Fruit fly (Drosophila melanogaster) whole organism, embryonic: ENCODE data around the gene CG32073.
A peak's percentile ranks its signal among the peaks of the same experiment; 100 is the strongest.

Experiments used
- Antp ChIP-seq: fragments of 200-800 bp; sonication (Bioruptor generic); optimal IDR thresholded peaks from 3 replicates; lab custom pipeline; 2016; ENCODE audit warnings: missing biosample characterization, missing genetic modification characterization
- Atf3 ChIP-seq: fragments of 200-800 bp; sonication (Bioruptor generic); optimal IDR thresholded peaks from 3 replicates; lab custom pipeline; 2016; ENCODE audit warnings: missing biosample characterization, missing genetic modification characterization
- Atf6 ChIP-seq: fragments of 200-800 bp; sonication (Bioruptor generic); IDR thresholded peaks from 2 replicates; pipeline ENCODE4 v1.3.6; 2022; ENCODE audit warnings: missing biosample characterization, missing genetic modification characterization
- BEAF-32 ChIP-seq: fragments of 200-800 bp; sonication (Bioruptor generic); optimal IDR thresholded peaks from 3 replicates; lab custom pipeline; 2017; ENCODE audit warnings: missing biosample characterization, missing genetic modification characterization, mild to moderate bottlenecking, moderate library complexity, missing genetic modification reagents
- CG10321 ChIP-seq: fragments of 200-800 bp; sonication (Bioruptor generic); IDR thresholded peaks from 2 replicates; pipeline ENCODE4 v1.3.6; 2022; ENCODE audit warnings: missing biosample characterization, missing genetic modification characterization
- CG10543 ChIP-seq: fragments of 200-800 bp; sonication (Bioruptor generic); optimal IDR thresholded peaks from 3 replicates; lab custom pipeline; 2017; ENCODE audit warnings: missing biosample characterization, mild to moderate bottlenecking, missing genetic modification characterization, moderate library complexity
- CG12104 ChIP-seq: fragments of 200-800 bp; sonication (Bioruptor generic); optimal IDR thresholded peaks from 3 replicates; lab custom pipeline; 2016; ENCODE audit warnings: missing biosample characterization, missing genetic modification characterization
- CG13287 ChIP-seq: fragments of 200-800 bp; sonication (Bioruptor generic); IDR thresholded peaks from 2 replicates; pipeline ENCODE4 v1.3.6; 2022; ENCODE audit warnings: missing biosample characterization, missing genetic modification characterization; ENCODE audit not compliant: partially characterized antibody
- CG1647 ChIP-seq: fragments of 200-800 bp; sonication (Bioruptor generic); optimal IDR thresholded peaks from 3 replicates; lab custom pipeline; 2016; ENCODE audit warnings: missing biosample characterization, missing genetic modification characterization
- CG16863 ChIP-seq: fragments of 200-800 bp; sonication (Bioruptor generic); optimal IDR thresholded peaks from 3 replicates; lab custom pipeline; 2016; ENCODE audit warnings: missing biosample characterization, missing genetic modification characterization
- CG17361 ChIP-seq: fragments of 200-800 bp; sonication (Bioruptor generic); IDR thresholded peaks from 3 replicates; pipeline ENCODE4 v1.3.6; 2022; ENCODE audit warnings: missing biosample characterization, missing genetic modification characterization
- CG18011 ChIP-seq: fragments of 200-800 bp; sonication (Bioruptor generic); optimal IDR thresholded peaks from 2 replicates; lab custom pipeline; 2017; ENCODE audit warnings: missing biosample characterization, missing genetic modification characterization, mild to moderate bottlenecking, moderate library complexity, missing genotype
- CG18619 ChIP-seq: fragments of 200-800 bp; sonication (Bioruptor generic); optimal IDR thresholded peaks from 3 replicates; lab custom pipeline; 2017; ENCODE audit warnings: missing biosample characterization, mild to moderate bottlenecking, missing genetic modification characterization
- CG2120 ChIP-seq: fragments of 200-800 bp; sonication (Bioruptor generic); optimal IDR thresholded peaks from 3 replicates; lab custom pipeline; 2016; ENCODE audit warnings: missing biosample characterization, missing genetic modification characterization
- CG31388 ChIP-seq: fragments of 200-800 bp; sonication (Bioruptor generic); optimal IDR thresholded peaks from 2 replicates; lab custom pipeline; 2016; ENCODE audit warnings: missing biosample characterization, missing genetic modification characterization
- CG42726 ChIP-seq: fragments of 200-800 bp; sonication (Bioruptor generic); IDR thresholded peaks from 2 replicates; pipeline ENCODE4 v1.3.6; 2022; ENCODE audit warnings: missing biosample characterization, missing genetic modification characterization; ENCODE audit not compliant: partially characterized antibody
- CG4328 ChIP-seq: fragments of 200-800 bp; sonication (Bioruptor generic); optimal IDR thresholded peaks from 3 replicates; lab custom pipeline; 2017; ENCODE audit warnings: missing biosample characterization, missing genetic modification reagents, missing genetic modification characterization
- CoRest ChIP-seq: fragments of 200-800 bp; sonication (Bioruptor generic); optimal IDR thresholded peaks from 3 replicates; lab custom pipeline; 2018; ENCODE audit warnings: missing biosample characterization, mild to moderate bottlenecking, missing genetic modification characterization, moderate library complexity
- D19B ChIP-seq: fragments of 200-800 bp; sonication (Bioruptor generic); optimal IDR thresholded peaks from 2 replicates; lab custom pipeline; 2017; ENCODE audit warnings: missing biosample characterization, mild to moderate bottlenecking, missing genetic modification characterization
- Doc3 ChIP-seq: fragments of 200-800 bp; sonication (Bioruptor generic); IDR thresholded peaks from 3 replicates; pipeline ENCODE4 v1.3.6; 2022; ENCODE audit warnings: missing biosample characterization, missing genetic modification characterization; ENCODE audit not compliant: partially characterized antibody
- Dref ChIP-seq: fragments of 200-800 bp; sonication (Bioruptor generic); IDR thresholded peaks from 2 replicates; pipeline ENCODE4 v1.3.6; 2022; ENCODE audit warnings: missing biosample characterization, missing genetic modification characterization
- HLH4C ChIP-seq: fragments of 200-800 bp; sonication (Bioruptor generic); IDR thresholded peaks from 3 replicates; pipeline ENCODE4 v1.3.6; 2022; ENCODE audit warnings: missing biosample characterization, missing genetic modification characterization; ENCODE audit not compliant: partially characterized antibody
- Lim3 ChIP-seq: fragments of 200-800 bp; sonication (Bioruptor generic); IDR thresholded peaks from 2 replicates; pipeline ENCODE4 v1.3.6; 2022; ENCODE audit warnings: missing biosample characterization, missing genetic modification characterization
- Max ChIP-seq: fragments of 200-800 bp; sonication (Bioruptor generic); optimal IDR thresholded peaks from 2 replicates; lab custom pipeline; 2016; ENCODE audit warnings: missing biosample characterization, mild to moderate bottlenecking, missing genetic modification characterization
- Med ChIP-seq: fragments of 200-800 bp; sonication (Bioruptor generic); peaks from one replicate; lab custom pipeline; 2016; ENCODE audit warnings: missing biosample characterization, missing genetic modification characterization, mild to moderate bottlenecking, inconsistent platforms, moderate library complexity
- Mrtf ChIP-seq: fragments of 200-800 bp; sonication (Bioruptor generic); IDR thresholded peaks from 3 replicates; pipeline ENCODE4 v1.3.6; 2022; ENCODE audit warnings: missing biosample characterization, missing genetic modification characterization
- Oaz ChIP-seq: fragments of 200-800 bp; sonication (Bioruptor generic); IDR thresholded peaks from 2 replicates; pipeline ENCODE4 v1.3.6; 2022; ENCODE audit warnings: missing biosample characterization, missing genetic modification characterization
- Poxn ChIP-seq: fragments of 200-800 bp; sonication (Bioruptor generic); IDR thresholded peaks from 2 replicates; pipeline ENCODE4 v1.3.6; 2022; ENCODE audit warnings: missing biosample characterization, missing genetic modification characterization
- Ravus ChIP-seq: fragments of 200-800 bp; sonication (Bioruptor generic); IDR thresholded peaks from 2 replicates; pipeline ENCODE4 v1.3.6; 2022; ENCODE audit warnings: missing biosample characterization, missing genetic modification characterization
- Taf1 ChIP-seq: fragments of 200-800 bp; sonication (Bioruptor generic); IDR thresholded peaks from 2 replicates; pipeline ENCODE4 v1.3.6; 2022; ENCODE audit warnings: missing biosample characterization, missing genetic modification characterization
- Vsx1 ChIP-seq: fragments of 200-800 bp; sonication (Bioruptor generic); optimal IDR thresholded peaks from 2 replicates; lab custom pipeline; 2017; ENCODE audit warnings: missing biosample characterization, mild to moderate bottlenecking, missing genetic modification characterization, missing genetic modification reagents
- aop ChIP-seq: fragments of 200-800 bp; sonication (Bioruptor generic); IDR thresholded peaks from 2 replicates; pipeline ENCODE4 v1.3.6; 2022; ENCODE audit warnings: missing biosample characterization, missing genetic modification characterization
- bbx ChIP-seq: fragments of 200-800 bp; sonication (Bioruptor generic); IDR thresholded peaks from 2 replicates; pipeline ENCODE4 v1.3.6; 2022; ENCODE audit warnings: missing biosample characterization, missing genetic modification characterization; ENCODE audit not compliant: partially characterized antibody
- btn ChIP-seq: fragments of 200-800 bp; sonication (Bioruptor generic); optimal IDR thresholded peaks from 2 replicates; lab custom pipeline; 2016; ENCODE audit warnings: missing biosample characterization, missing genetic modification characterization
- cad ChIP-seq: fragments of >200 bp; optimal IDR thresholded peaks from 2 replicates; lab custom pipeline; 2017; ENCODE audit warnings: missing biosample characterization, missing genetic modification characterization
- chm ChIP-seq: fragments of 200-800 bp; sonication (Bioruptor generic); IDR thresholded peaks from 2 replicates; pipeline ENCODE4 v1.3.6; 2022; ENCODE audit warnings: missing biosample characterization, missing genetic modification characterization
- crol ChIP-seq: fragments of 200-800 bp; sonication (Bioruptor generic); IDR thresholded peaks from 2 replicates; pipeline ENCODE4 v1.3.6; 2022; ENCODE audit warnings: missing biosample characterization, missing genetic modification characterization
- exex ChIP-seq: fragments of 200-800 bp; sonication (Bioruptor generic); optimal IDR thresholded peaks from 4 replicates; lab custom pipeline; 2018; ENCODE audit warnings: missing biosample characterization, mild to moderate bottlenecking, missing genetic modification characterization, moderate library complexity
- eyg ChIP-seq: fragments of 200-800 bp; sonication (Bioruptor generic); optimal IDR thresholded peaks from 3 replicates; lab custom pipeline; 2016; ENCODE audit warnings: missing biosample characterization, missing genetic modification characterization
- grau ChIP-seq: fragments of 200-800 bp; optimal IDR thresholded peaks from 3 replicates; lab custom pipeline; 2019; ENCODE audit warnings: missing biosample characterization, mild to moderate bottlenecking, missing genetic modification characterization, moderate library complexity
- hkb ChIP-seq, 2 experiments: fragments of 200-800 bp in 1 of 2; fragments of >200 bp in 1 of 2; sonication (Bioruptor generic) in 1 of 2; IDR thresholded peaks in 1 of 2; optimal IDR thresholded peaks in 1 of 2; 2 replicates each; pipeline versions ENCODE4 v1.3.6 to Lab custom; 2017 to 2022; ENCODE audit warnings: missing biosample characterization in 1 of 2, missing genetic modification characterization in 1 of 2
- insv ChIP-seq, 2 experiments: fragments of 200-800 bp; sonication (Bioruptor generic); optimal IDR thresholded peaks; 3 replicates each; lab custom pipeline; 2016 to 2018; ENCODE audit warnings: missing biosample characterization in 2 of 2, missing genetic modification characterization in 2 of 2
- knrl ChIP-seq: fragments of 200-800 bp; sonication (Bioruptor generic); IDR thresholded peaks from 3 replicates; pipeline ENCODE4 v1.3.6; 2022; ENCODE audit warnings: missing biosample characterization, missing genetic modification characterization; ENCODE audit not compliant: partially characterized antibody
- pfk ChIP-seq: fragments of 200-800 bp; sonication (Bioruptor generic); optimal IDR thresholded peaks from 2 replicates; lab custom pipeline; 2018; ENCODE audit warnings: missing biosample characterization, mild to moderate bottlenecking, missing genetic modification characterization, moderate library complexity
- slbo ChIP-seq: fragments of 200-800 bp; sonication (Bioruptor generic); IDR thresholded peaks from 2 replicates; pipeline ENCODE4 v1.3.6; 2022; ENCODE audit warnings: missing biosample characterization, missing genetic modification characterization
- sna ChIP-seq: fragments of 200-800 bp; sonication (Bioruptor generic); IDR thresholded peaks from 2 replicates; pipeline ENCODE4 v1.3.6; 2022; ENCODE audit warnings: missing biosample characterization, missing genetic modification characterization; ENCODE audit not compliant: partially characterized antibody
- trh ChIP-seq: fragments of 200-800 bp; sonication (Bioruptor generic); optimal IDR thresholded peaks from 2 replicates; lab custom pipeline; 2016; ENCODE audit warnings: missing biosample characterization, missing genetic modification characterization
- wek ChIP-seq: fragments of 200-800 bp; sonication (Bioruptor generic); optimal IDR thresholded peaks from 3 replicates; lab custom pipeline; 2018; ENCODE audit warnings: missing biosample characterization, mild to moderate bottlenecking, missing genetic modification characterization, moderate library complexity
- z ChIP-seq: fragments of 200-800 bp; sonication (Bioruptor generic); IDR thresholded peaks from 3 replicates; pipeline ENCODE4 v1.3.6; 2022; ENCODE audit warnings: missing biosample characterization, missing genetic modification characterization
- zen ChIP-seq: fragments of 200-800 bp; sonication (Bioruptor generic); optimal IDR thresholded peaks from 3 replicates; lab custom pipeline; 2018; ENCODE audit warnings: missing biosample characterization, mild to moderate bottlenecking, missing genetic modification characterization, moderate library complexity

CG32073 gene

dm6 chr3L:11120419-11120958, 13.1 kb upstream of the CG32073 start, which contains the start of the genes FoxK and mRpL2 (continued):
- TF ChIP-seq Taf1 (GFP tag; lab: Robert Waterston, UW) (no peak), D19B (GFP tag; lab: Kevin White, UChicago) (no peak), exex (no peak), wek (GFP tag; lab: Kevin White, UChicago) (no peak), CG1647 (GFP tag; lab: Kevin White, UChicago) (no peak), CG18011 (peak; percentile 40), Med (GFP tag; lab: Kevin White, UChicago) (peak; percentile 80), chm (GFP tag; lab: Robert Waterston, UW) (0 out of 2 replicates have a peak, but pooled peaks have one; percentile 4), Antp (GFP tag; lab: Kevin White, UChicago) (no peak), eyg (no peak), BEAF-32 (peak; percentile 47), Mrtf (GFP tag; lab: Robert Waterston, UW) (no peak), CG18619 (no peak), CG13287 (GFP tag; lab: Robert Waterston, UW) (peak; percentile 57; the same call in 1 of the 2 replicates), aop (GFP tag; lab: Robert Waterston, UW) (no peak), btn (GFP tag; lab: Kevin White, UChicago) (no peak), pfk (no peak), Dref (peak; percentile 44), z (no peak), CG42726 (0 out of 2 replicates have a peak, but pooled peaks have one; percentile 29), cad (GFP tag; lab: Kevin White, UChicago) (no peak), Ravus (GFP tag; lab: Robert Waterston, UW) (no peak), Max (GFP tag; lab: Kevin White, UChicago) (peak; percentile 82), CG16863 (GFP tag; lab: Kevin White, UChicago) (no peak), Poxn (GFP tag; lab: Robert Waterston, UW) (no peak), CG10543 (GFP tag; lab: Kevin White, UChicago) (no peak), CG10321 (GFP tag; lab: Robert Waterston, UW) (no peak), CoRest (tag; lab: Kevin White, UChicago) (no peak), grau (tag; lab: Kevin White, UChicago) (peak; percentile 2), crol (GFP tag; lab: Robert Waterston, UW) (no peak; the same call in 1 of the 2 replicates), Vsx1 (no peak), HLH4C (GFP tag; lab: Robert Waterston, UW) (no peak), CG17361 (no peak), sna (GFP tag; lab: Robert Waterston, UW) (no peak), Lim3 (GFP tag; lab: Robert Waterston, UW) (no peak), CG2120 (GFP tag; lab: Kevin White, UChicago) (peak; percentile 40), insv (GFP tag; optimal IDR thresholded peaks at IDR 0.05; lab: Kevin White, UChicago) (peak in 1 of 2 experiments; percentile 38), CG31388 (GFP tag; lab: Kevin White, UChicago) (no peak), hkb (optimal IDR thresholded peaks at IDR 0.05; lab: Kevin White, UChicago) (no peak), hkb (GFP tag; IDR thresholded peaks at IDR 0.05; lab: Robert Waterston, UW) (no peak), Doc3 (GFP tag; lab: Robert Waterston, UW) (no peak), knrl (GFP tag; lab: Robert Waterston, UW) (0 out of 3 replicates have a peak, but pooled peaks have one; percentile 27), Atf6 (no peak), zen (no peak), Oaz (GFP tag; lab: Robert Waterston, UW) (no peak), bbx (GFP tag; lab: Robert Waterston, UW) (peak; percentile 56), CG12104 (no peak), trh (no peak), CG4328 (GFP tag; lab: Kevin White, UChicago) (no peak), slbo (GFP tag; lab: Robert Waterston, UW) (no peak), Atf3 (GFP tag; lab: Kevin White, UChicago) (no peak)
